Worm (Caenorhabditis elegans) whole organism, midembryonic: ENCODE data around the gene srx-111.

Experiments used
- T22C8.4 ChIP-seq: fragments of 200-800 bp; sonication (Bioruptor generic); IDR thresholded peaks from 2 replicates; pipeline ENCODE4 v1.3.6; 2022; ENCODE audit warnings: missing genetic modification characterization, missing compliant biosample characterization
- cog-1 ChIP-seq: sonication (generic microtip); optimal IDR thresholded peaks from 2 replicates; lab custom pipeline; 2016; ENCODE audit warnings: missing genetic modification characterization, missing compliant biosample characterization
- flt-1 ChIP-seq: fragments of 200-800 bp; sonication (Bioruptor generic); IDR thresholded peaks from 2 replicates; pipeline ENCODE4 v1.3.6; 2022; ENCODE audit warnings: missing genetic modification characterization, missing compliant biosample characterization
- klf-2 ChIP-seq: fragments of 200-800 bp; sonication (Bioruptor generic); conservative IDR thresholded peaks from 2 replicates; pipeline ENCODE4 v1.3.6; 2022; ENCODE audit warnings: missing genetic modification reagents, missing genetic modification characterization, missing compliant biosample characterization
- ref-1 ChIP-seq: fragments of 200-800 bp; sonication (Bioruptor generic); conservative IDR thresholded peaks from 2 replicates; pipeline ENCODE4 v1.3.6; 2022; ENCODE audit warnings: missing genetic modification reagents, missing genetic modification characterization, missing compliant biosample characterization
- tab-1 ChIP-seq: fragments of 200-800 bp; sonication (Bioruptor generic); IDR thresholded peaks from 2 replicates; pipeline ENCODE4 v1.3.6; 2022; ENCODE audit warnings: missing genetic modification characterization, missing compliant biosample characterization
- ztf-23 ChIP-seq: fragments of 200-800 bp; sonication (Bioruptor generic); IDR thresholded peaks from 2 replicates; pipeline ENCODE4 v1.3.6; 2022; ENCODE audit warnings: missing genetic modification reagents, missing genetic modification characterization, missing compliant biosample characterization
- ztf-29 ChIP-seq: fragments of 200-800 bp; sonication (Bioruptor generic); IDR thresholded peaks from 2 replicates; pipeline ENCODE4 v1.3.6; 2022; ENCODE audit warnings: missing genetic modification reagents, missing genetic modification characterization, missing compliant biosample characterization

DNA sequence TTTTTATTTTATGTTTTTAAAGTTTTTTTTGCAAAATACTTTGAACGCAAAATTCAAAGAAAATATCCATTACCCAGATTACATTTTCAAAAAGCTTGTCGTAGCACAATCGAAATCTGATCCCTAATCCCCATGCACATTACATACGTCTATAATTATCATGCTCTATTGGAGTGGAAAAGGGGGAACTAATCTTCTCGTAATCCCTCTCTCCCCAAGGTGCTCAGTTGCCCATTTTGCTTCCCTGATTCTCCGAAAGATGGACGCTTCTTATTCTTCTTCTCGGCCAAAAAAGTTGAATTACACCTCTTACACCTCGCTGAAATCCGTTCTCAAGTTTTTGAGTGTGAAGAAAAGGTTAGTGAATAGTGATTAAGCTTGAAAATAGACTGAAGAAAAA lies 46.6 kb upstream of the srx-111 start, which contains the start of gene fbxc-53:
- TF ChIP-seq tab-1 (GFP tag; lab: Robert Waterston, UW), result no peak
- no peak for TF ChIP-seq ztf-29 (GFP tag; lab: Robert Waterston, UW)
- no peak for TF ChIP-seq ztf-23 (GFP tag; lab: Robert Waterston, UW)
- TF ChIP-seq flt-1 (GFP tag; lab: Robert Waterston, UW), result no peak
- no peak for TF ChIP-seq T22C8.4 (GFP tag; lab: Robert Waterston, UW)
- TF ChIP-seq ref-1 (GFP tag; lab: Robert Waterston, UW), result no peak
- TF ChIP-seq cog-1, result no peak
- TF ChIP-seq klf-2, result no peak
